Fruit fly (Drosophila melanogaster): Measurements from ENCODE around the gene CG5122.

CG5122 gene

DNA sequence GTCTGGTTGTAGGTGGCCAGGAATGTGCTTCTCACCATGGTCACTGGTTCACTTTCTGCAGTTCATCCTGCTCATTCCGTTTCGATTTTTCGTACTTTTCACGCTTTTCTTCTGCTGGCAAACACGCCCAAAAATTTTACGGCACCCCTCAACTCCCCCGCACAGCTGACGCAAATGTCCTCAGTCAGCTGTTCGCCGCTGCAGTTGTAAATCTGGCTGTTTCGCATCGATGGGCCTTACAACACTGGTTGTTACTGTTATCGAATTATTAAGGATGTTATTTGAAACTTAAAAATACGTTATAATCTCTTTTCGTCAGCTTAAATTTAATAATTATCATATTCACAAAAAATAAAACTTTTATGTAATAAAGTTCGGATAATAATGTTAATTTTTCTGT is 52.0 kb downstream of the CG5122 start, which contains the start of gene Mgat3 (continued):
- TF ChIP-seq CG11398 (GFP tag; optimal IDR thresholded peaks at IDR 0.05), result no peak
- TF ChIP-seq CG6813 (GFP tag; optimal IDR thresholded peaks at IDR 0.05), result no peak
- peak; percentile 28 for TF ChIP-seq gfzf (GFP tag; optimal IDR thresholded peaks at IDR 0.05)
- TF ChIP-seq CG16779 (GFP tag; IDR thresholded peaks at IDR 0.05), result no peak
- peak; percentile 49 for TF ChIP-seq cad (GFP tag; optimal IDR thresholded peaks at IDR 0.05)
- TF ChIP-seq CG11456 (GFP tag; IDR thresholded peaks at IDR 0.05), result no peak
- no peak for TF ChIP-seq chm (GFP tag; IDR thresholded peaks at IDR 0.05)
- TF ChIP-seq hbn (GFP tag; IDR thresholded peaks at IDR 0.05; ENCODE audit: partially characterized antibody), result no peak
- no peak for TF ChIP-seq ro (GFP tag; IDR thresholded peaks at IDR 0.05)

DNA sequence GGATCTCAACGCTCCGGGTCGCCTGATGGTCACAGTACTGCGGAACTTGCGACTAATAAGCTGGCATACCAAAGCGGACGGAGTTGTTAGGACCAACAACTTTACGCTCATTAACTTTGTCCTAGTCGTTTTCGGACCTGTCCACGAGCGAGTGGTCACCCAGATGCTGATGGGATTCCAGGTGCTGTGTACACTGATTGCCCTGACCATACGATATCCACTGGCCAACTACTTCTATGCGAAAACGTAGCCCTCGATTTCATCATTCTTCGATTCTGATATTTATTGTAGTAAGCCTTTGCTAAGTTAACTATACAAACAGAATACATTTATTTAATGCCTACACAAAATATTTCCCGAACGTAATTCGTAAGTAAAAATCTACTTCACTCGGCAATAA is 52.8 kb downstream of the CG5122 start, which contains the start of gene Rsph1:
Gene Rsph1 (plus strand): TSS at position 301 of the 400 bp plus-strand sequence.
- TF ChIP-seq Med (GFP tag), result peak; percentile 20
- TF ChIP-seq az2 (GFP tag; optimal IDR thresholded peaks at IDR 0.05), result no peak
